Worm (Caenorhabditis elegans): ENCODE data around the gene cyp-13A11.

cyp-13A11 gene

ce11 chrIII:13031701-13032100, 10.9 kb downstream of the cyp-13A11 start, which contains the start of gene F14F7.5:
TSS of gene F14F7.5 (plus strand) at chrIII:13032001.
- no peak for TF ChIP-seq jun-1 (tag; optimal IDR thresholded peaks at IDR 0.05)

ce11 chrIII:13032429-13033018, 11.7 kb downstream of the cyp-13A11 start:
- TF ChIP-seq tra-1 (GFP tag; IDR thresholded peaks at IDR 0.05) (0 out of 2 replicates have a peak, but pooled peaks have one; percentile 7), fos-1 (tag; optimal IDR thresholded peaks at IDR 0.05) (no peak), saeg-2 (GFP tag; IDR thresholded peaks at IDR 0.05) (0 out of 2 replicates have a peak, but pooled peaks have one; percentile 6), aha-1 (tag) (peak; percentile 80), D1046.2 (GFP tag; IDR thresholded peaks at IDR 0.05) (peak; percentile 41; the same call in 1 of the 2 replicates), F26F4.8 (GFP tag; conservative IDR thresholded peaks at IDR 0.05) (no peak), F44E2.7 (GFP tag; IDR thresholded peaks at IDR 0.05) (0 out of 2 replicates have a peak, but pooled peaks have one; percentile 33), Y48G9A.11 (GFP tag; IDR thresholded peaks at IDR 0.05) (0 out of 2 replicates have a peak, but pooled peaks have one; percentile 29), set-16 (GFP tag; IDR thresholded peaks at IDR 0.05) (peak; percentile 99), php-3 (GFP tag; IDR thresholded peaks at IDR 0.05) (peak; percentile 54; the same call in 1 of the 2 replicates), fkh-10 (GFP tag; optimal IDR thresholded peaks at IDR 0.05) (no peak), dmd-8 (GFP tag; IDR thresholded peaks at IDR 0.05) (peak; percentile 68; the same call in 1 of the 2 replicates), nhr-237 (tag; optimal IDR thresholded peaks at IDR 0.05) (no peak), spr-1 (tag; optimal IDR thresholded peaks at IDR 0.05) (no peak), hlh-30 (tag; optimal IDR thresholded peaks at IDR 0.05; ENCODE audit: insufficient read depth) (no peak), lin-29 (GFP tag; IDR thresholded peaks at IDR 0.05) (no peak), egl-43 (GFP tag; IDR thresholded peaks at IDR 0.05) (peak; percentile 60), snpc-1.2 (GFP tag; IDR thresholded peaks at IDR 0.05) (0 out of 2 replicates have a peak, but pooled peaks have one; percentile 20)

- TF ChIP-seq Y48G9A.11 (GFP tag; IDR thresholded peaks at IDR 0.05) (no peak), set-16 (GFP tag; IDR thresholded peaks at IDR 0.05) (no peak), madf-5 (GFP tag; IDR thresholded peaks at IDR 0.05) (no peak), dmd-8 (GFP tag; IDR thresholded peaks at IDR 0.05) (no peak), vab-7 (GFP tag; IDR thresholded peaks at IDR 0.05) (no peak), ceh-32 (tag; optimal IDR thresholded peaks at IDR 0.05; ENCODE audit: poor library complexity) (no peak), lin-38 (GFP tag; IDR thresholded peaks at IDR 0.05) (no peak), ztf-11 (tag; optimal IDR thresholded peaks at IDR 0.05) (no peak), zip-2 (tag; optimal IDR thresholded peaks at IDR 0.05) (no peak), ceh-28 (tag; optimal IDR thresholded peaks at IDR 0.05) (no peak), lin-1 (GFP tag; IDR thresholded peaks at IDR 0.05) (no peak), Y75B8A.6 (GFP tag; IDR thresholded peaks at IDR 0.05) (no peak), pqm-1 (tag; optimal IDR thresholded peaks at IDR 0.05) (no peak)
These were observed 18.9 kb downstream of the cyp-13A11 start, which contains the start of gene F54F12.2 for ce11 chrIII:13039739-13040138. TSS of gene F54F12.2 (plus strand) at chrIII:13040039.

- TF ChIP-seq unc-62 (GFP tag; optimal IDR thresholded peaks at IDR 0.05 in 1 of 2) (peak in 1 of 2 experiments; percentile 94), unc-62 (tag; optimal IDR thresholded peaks at IDR 0.05) (no peak), T20F7.1 (GFP tag; optimal IDR thresholded peaks at IDR 0.05) (no peak)
These were observed 29.1 kb downstream of the cyp-13A11 start for ce11 chrIII:13049956-13050355.

ce11 chrIII:13055342-13055741, 34.5 kb downstream of the cyp-13A11 start, which contains the start of gene F54F12.1:
TSS of gene F54F12.1 (minus strand) at chrIII:13055442.
- TF ChIP-seq fos-1 (tag; optimal IDR thresholded peaks at IDR 0.05) (no peak), nhr-25 (tag; optimal IDR thresholded peaks at IDR 0.05; ENCODE audit: borderline replicate concordance, insufficient read depth) (no peak), zip-2 (tag; optimal IDR thresholded peaks at IDR 0.05) (no peak), spr-3 (GFP tag; optimal IDR thresholded peaks at IDR 0.05) (no peak), ZK337.2 (GFP tag; IDR thresholded peaks at IDR 0.05) (no peak), spr-1 (tag; optimal IDR thresholded peaks at IDR 0.05) (no peak), lin-39 (tag; optimal IDR thresholded peaks at IDR 0.05) (no peak), saeg-2 (GFP tag; IDR thresholded peaks at IDR 0.05) (no peak), egl-27 (tag; optimal IDR thresholded peaks at IDR 0.05) (no peak), Y75B8A.6 (GFP tag; IDR thresholded peaks at IDR 0.05) (no peak), daf-16 (GFP tag; optimal IDR thresholded peaks at IDR 0.05) (no peak), daf-16 (tag; optimal IDR thresholded peaks at IDR 0.05) (no peak), ctbp-1 (GFP tag; IDR thresholded peaks at IDR 0.05) (no peak), snpc-4 (tag; optimal IDR thresholded peaks at IDR 0.05) (no peak), zfp-2 (tag; optimal IDR thresholded peaks at IDR 0.05) (no peak), R02D3.7 (tag; optimal IDR thresholded peaks at IDR 0.05) (no peak), daf-12 (tag; optimal IDR thresholded peaks at IDR 0.05) (no peak)
